Worm (Caenorhabditis elegans) whole organism, L4 larva: Measurements from ENCODE around the gene M02B7.2.

Experiments
- R02D3.7 ChIP-seq: fragments of 150-350 bp; sonication (generic microtip); optimal IDR thresholded peaks from 3 replicates; lab custom pipeline; 2014; ENCODE audit warnings: missing biosample characterization, missing genetic modification characterization
- ceh-28 ChIP-seq: fragments of 150-350 bp; optimal IDR thresholded peaks from 2 replicates; lab custom pipeline; 2014; ENCODE audit warnings: missing biosample characterization, missing genetic modification reagents, missing genetic modification characterization
- ceh-82 ChIP-seq: sonication (generic microtip); optimal IDR thresholded peaks from 2 replicates; lab custom pipeline; 2017; ENCODE audit warnings: missing biosample characterization, missing genetic modification characterization
- fkh-10 ChIP-seq: fragments of 150-350 bp; optimal IDR thresholded peaks from 2 replicates; lab custom pipeline; 2014; ENCODE audit warnings: missing biosample characterization, missing genetic modification reagents, missing genetic modification characterization
- nhr-10 ChIP-seq: fragments of 150-350 bp; optimal IDR thresholded peaks from 2 replicates; lab custom pipeline; 2014; ENCODE audit warnings: missing biosample characterization, missing genetic modification characterization
- nhr-77 ChIP-seq: fragments of 150-350 bp; optimal IDR thresholded peaks from 2 replicates; lab custom pipeline; 2014; ENCODE audit warnings: missing biosample characterization, missing genetic modification characterization
- pqm-1 ChIP-seq: sonication (generic microtip); optimal IDR thresholded peaks from 2 replicates; lab custom pipeline; 2017; ENCODE audit warnings: missing biosample characterization, missing genetic modification characterization
- rbr-2 ChIP-seq: sonication (generic microtip); optimal IDR thresholded peaks from 2 replicates; lab custom pipeline; 2016; ENCODE audit warnings: missing genotype, missing genetic modification characterization, missing compliant biosample characterization
- snpc-4 ChIP-seq: fragments of 150-350 bp; optimal IDR thresholded peaks from 2 replicates; lab custom pipeline; 2014; ENCODE audit warnings: missing biosample characterization, missing genetic modification characterization

DNA sequence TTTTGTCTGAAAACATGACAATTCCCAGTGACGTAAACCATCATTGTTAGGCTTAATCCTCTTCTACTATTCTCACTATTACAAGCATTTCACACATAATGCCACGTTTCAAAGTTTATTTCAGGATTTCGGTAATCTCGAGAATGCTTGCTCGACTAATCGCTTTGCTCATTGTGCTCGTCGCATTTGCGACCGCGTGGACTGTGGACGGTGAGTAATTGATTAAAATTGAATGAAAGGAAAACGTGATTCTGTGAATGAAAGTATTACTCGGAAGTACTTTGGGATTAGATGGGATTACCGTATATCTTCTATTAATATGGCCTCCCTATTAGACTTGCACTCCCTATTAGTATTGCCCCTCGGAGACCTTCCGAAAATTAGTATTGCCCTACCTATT lies 30.4 kb downstream of the M02B7.2 start:
- TF ChIP-seq R02D3.7 (tag; lab: Kevin White, UChicago): no peak
- no peak for TF ChIP-seq nhr-10 (tag; lab: Kevin White, UChicago)
- no peak for TF ChIP-seq snpc-4 (tag; lab: Kevin White, UChicago)
- no peak for TF ChIP-seq fkh-10 (GFP tag; lab: Kevin White, UChicago)
- no peak for TF ChIP-seq nhr-77
- no peak for TF ChIP-seq pqm-1 (tag; lab: Kevin White, UChicago)
- TF ChIP-seq ceh-28 (tag; lab: Kevin White, UChicago): no peak
- TF ChIP-seq rbr-2 (tag; lab: Kevin White, UChicago): no peak
- no peak for TF ChIP-seq ceh-82 (tag; lab: Kevin White, UChicago)
